Fruit fly (Drosophila melanogaster) whole organism, pupa: ENCODE measurements around the gene TwdlG.

Experiments used
- CG10348 ChIP-seq: fragments of 200-800 bp; sonication (Bioruptor generic); IDR thresholded peaks from 2 replicates; pipeline ENCODE4 v1.3.6; 2022; ENCODE audit warnings: missing biosample characterization, missing genetic modification characterization
- CG12605 ChIP-seq: fragments of 200-800 bp; sonication (Bioruptor generic); IDR thresholded peaks from 2 replicates; pipeline ENCODE4 v1.3.6; 2022; ENCODE audit warnings: missing biosample characterization, missing genetic modification characterization
- CG13204 ChIP-seq: fragments of 200-800 bp; sonication (Bioruptor generic); optimal IDR thresholded peaks from 2 replicates; lab custom pipeline; 2018; ENCODE audit warnings: missing biosample characterization, mild to moderate bottlenecking, missing genetic modification characterization, moderate library complexity
- CG14655 ChIP-seq: fragments of 200-800 bp; sonication (Bioruptor generic); optimal IDR thresholded peaks from 3 replicates; lab custom pipeline; 2017; ENCODE audit warnings: mild to moderate bottlenecking, missing biosample characterization, missing genetic modification reagents, missing genetic modification characterization
- CG15710 ChIP-seq: fragments of 200-800 bp; sonication (Bioruptor generic); optimal IDR thresholded peaks from 2 replicates; lab custom pipeline; 2018; ENCODE audit warnings: missing biosample characterization, mild to moderate bottlenecking, missing genetic modification characterization, moderate library complexity
- CG17806 ChIP-seq: fragments of 200-800 bp; sonication (Bioruptor generic); optimal IDR thresholded peaks from 2 replicates; lab custom pipeline; 2018; ENCODE audit warnings: missing biosample characterization, mild to moderate bottlenecking, missing genetic modification characterization, moderate library complexity
- CG32121 ChIP-seq: fragments of 200-800 bp; sonication (Bioruptor generic); IDR thresholded peaks from 2 replicates; pipeline ENCODE4 v1.3.6; 2022; ENCODE audit warnings: missing biosample characterization, missing genetic modification characterization
- CG34367 ChIP-seq: fragments of 200-800 bp; sonication (Bioruptor generic); optimal IDR thresholded peaks from 2 replicates; lab custom pipeline; 2018; ENCODE audit warnings: missing biosample characterization, mild to moderate bottlenecking, missing genetic modification characterization
- CG4496 ChIP-seq: fragments of 200-800 bp; sonication (Bioruptor generic); IDR thresholded peaks from 3 replicates; pipeline ENCODE4 v1.3.6; 2022; ENCODE audit warnings: missing biosample characterization, missing genetic modification characterization
- CG8159 ChIP-seq: fragments of 200-800 bp; sonication (Bioruptor generic); optimal IDR thresholded peaks from 3 replicates; lab custom pipeline; 2018; ENCODE audit warnings: missing biosample characterization, mild to moderate bottlenecking, missing genetic modification characterization, moderate library complexity
- CG8301 ChIP-seq: fragments of 200-800 bp; sonication (Bioruptor generic); optimal IDR thresholded peaks from 2 replicates; lab custom pipeline; 2018; ENCODE audit warnings: missing biosample characterization, mild to moderate bottlenecking, missing genetic modification characterization
- CG9948 ChIP-seq: fragments of 200-800 bp; sonication (Bioruptor generic); optimal IDR thresholded peaks from 2 replicates; lab custom pipeline; 2018; ENCODE audit warnings: missing biosample characterization, mild to moderate bottlenecking, missing genetic modification characterization, moderate library complexity
- D1 ChIP-seq: fragments of 200-800 bp; sonication (Bioruptor generic); optimal IDR thresholded peaks from 2 replicates; lab custom pipeline; 2018; ENCODE audit warnings: missing biosample characterization, mild to moderate bottlenecking, missing genetic modification characterization, moderate library complexity
- EcR ChIP-seq: fragments of 200-800 bp; sonication (Bioruptor generic); optimal IDR thresholded peaks from 3 replicates; lab custom pipeline; 2019; ENCODE audit warnings: missing biosample characterization, missing genetic modification characterization, mild to moderate bottlenecking, moderate library complexity, missing genetic modification reagents
- Ets98B ChIP-seq: fragments of 200-800 bp; sonication (Bioruptor generic); IDR thresholded peaks from 2 replicates; pipeline ENCODE4 v1.3.6; 2022; ENCODE audit warnings: missing biosample characterization, missing genetic modification characterization
- Pif1A ChIP-seq: fragments of 200-800 bp; sonication (Bioruptor generic); optimal IDR thresholded peaks from 3 replicates; lab custom pipeline; 2016; ENCODE audit warnings: missing biosample characterization, missing genetic modification characterization
- Pif1B ChIP-seq: fragments of 200-800 bp; sonication (Bioruptor generic); optimal IDR thresholded peaks from 3 replicates; lab custom pipeline; 2016; ENCODE audit warnings: missing biosample characterization, missing genetic modification characterization
- Snoo ChIP-seq: fragments of 200-800 bp; sonication (Bioruptor generic); optimal IDR thresholded peaks from 3 replicates; lab custom pipeline; 2017; ENCODE audit warnings: missing biosample characterization, mild to moderate bottlenecking, missing genetic modification characterization, inconsistent platforms
- fd96Ca ChIP-seq: fragments of 200-800 bp; sonication (Bioruptor generic); IDR thresholded peaks from 3 replicates; pipeline ENCODE4 v1.3.6; 2022; ENCODE audit warnings: missing biosample characterization, missing genetic modification characterization
- gl ChIP-seq: fragments of 200-800 bp; sonication (Bioruptor generic); optimal IDR thresholded peaks from 2 replicates; lab custom pipeline; 2018; ENCODE audit warnings: missing biosample characterization, mild to moderate bottlenecking, missing genetic modification characterization
- rn ChIP-seq: fragments of 200-800 bp; sonication (Bioruptor generic); IDR thresholded peaks from 2 replicates; pipeline ENCODE4 v1.3.6; 2022; ENCODE audit warnings: missing biosample characterization, missing genetic modification characterization

The TwdlG gene

DNA sequence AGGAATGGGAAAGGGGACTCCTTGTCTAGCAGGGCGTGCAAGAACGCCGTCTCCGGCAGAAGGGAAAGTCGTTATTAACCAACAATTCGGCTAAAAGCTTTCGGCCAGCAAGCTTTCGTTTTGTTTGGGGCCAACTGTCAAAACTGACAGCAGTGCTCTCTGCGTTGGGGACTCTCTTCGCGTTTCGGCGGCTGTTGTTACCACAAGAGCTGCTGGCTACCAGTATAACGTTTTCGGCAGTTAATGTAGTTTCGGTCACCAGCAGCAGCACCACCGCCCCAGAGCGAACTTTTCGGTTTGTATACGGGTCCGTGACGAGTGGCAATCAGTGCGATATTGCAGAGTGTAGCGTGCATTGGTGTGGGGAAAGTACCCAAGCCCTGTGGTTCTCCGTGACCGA is 28.9 kb upstream of the TwdlG start, which contains the start of gene cpx:
Gene cpx (plus strand): TSS at position 160 of the 400 bp plus-strand sequence.
- no peak for TF ChIP-seq CG34367 (tag; lab: Kevin White, UChicago)
- TF ChIP-seq fd96Ca (GFP tag; lab: Robert Waterston, UW), result no peak
- no peak for TF ChIP-seq Snoo (tag; lab: Kevin White, UChicago)
- no peak for TF ChIP-seq CG14655 (GFP tag; lab: Kevin White, UChicago)
- TF ChIP-seq Pif1B (GFP tag; lab: Kevin White, UChicago), result no peak
- no peak for TF ChIP-seq CG10348 (GFP tag; lab: Robert Waterston, UW)
- no peak for TF ChIP-seq Pif1A
- TF ChIP-seq CG12605 (GFP tag; lab: Robert Waterston, UW), result no peak
- no peak for TF ChIP-seq CG13204 (GFP tag; lab: Kevin White, UChicago)

DNA sequence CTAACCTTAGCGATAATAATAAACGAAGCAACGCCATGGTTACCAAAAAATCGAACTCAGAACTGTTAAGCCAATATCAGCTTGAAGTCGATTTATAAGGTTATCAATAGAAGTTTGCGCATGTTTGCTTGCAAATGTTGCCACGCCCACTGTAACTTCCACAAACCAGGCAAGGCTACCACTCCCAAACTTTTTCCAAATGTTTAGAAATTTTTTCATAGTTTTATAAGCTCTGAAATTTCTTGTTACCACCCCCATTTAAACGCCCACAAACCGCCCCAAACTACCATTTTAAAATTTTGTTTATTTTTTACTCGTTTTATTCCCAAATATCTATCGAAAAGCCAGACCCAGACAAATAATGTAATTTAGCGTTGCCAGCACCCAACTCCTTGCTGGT is 26.7 kb upstream of the TwdlG start, which contains the start of gene flip:
Gene flip (minus strand): TSS at position 101 of the 400 bp plus-strand sequence.
- TF ChIP-seq CG12605 (GFP tag; lab: Robert Waterston, UW), result no peak
- TF ChIP-seq CG14655 (GFP tag; lab: Kevin White, UChicago), result no peak
- TF ChIP-seq Ets98B (GFP tag; lab: Robert Waterston, UW), result no peak
- no peak for TF ChIP-seq CG8159 (tag; lab: Kevin White, UChicago)
- TF ChIP-seq CG8301 (tag; lab: Kevin White, UChicago), result no peak
- TF ChIP-seq rn (GFP tag; lab: Robert Waterston, UW), result no peak
- TF ChIP-seq Snoo (tag; lab: Kevin White, UChicago), result no peak
- no peak for TF ChIP-seq D1 (tag; lab: Kevin White, UChicago)
- TF ChIP-seq gl (tag; lab: Kevin White, UChicago), result no peak
- TF ChIP-seq CG34367 (tag; lab: Kevin White, UChicago), result no peak
- TF ChIP-seq CG17806, result no peak
- TF ChIP-seq, all 21 proteins: peak for 0

DNA sequence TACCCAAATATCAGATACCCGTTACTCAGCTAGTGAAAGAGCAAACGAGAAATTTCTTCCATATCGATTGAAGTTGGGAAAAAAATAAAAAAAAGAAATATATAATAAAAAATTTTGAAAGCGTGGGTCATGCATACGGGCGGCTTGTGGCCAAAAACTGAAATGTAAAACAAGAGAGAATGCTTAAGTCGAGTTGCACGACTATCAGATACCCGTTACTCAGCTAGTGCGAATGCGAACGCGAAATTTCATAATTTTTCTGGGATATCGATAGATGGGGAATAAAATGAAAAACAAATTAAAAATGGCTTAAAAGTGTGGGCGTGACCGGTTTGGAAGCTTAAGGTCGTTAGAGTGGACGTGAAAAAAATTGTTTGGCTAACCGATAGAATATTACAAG is 17.2 kb upstream of the TwdlG start:
- no peak for TF ChIP-seq CG14655 (GFP tag; lab: Kevin White, UChicago)
- TF ChIP-seq CG4496 (GFP tag; lab: Robert Waterston, UW), result no peak
- TF ChIP-seq CG8159 (tag; lab: Kevin White, UChicago), result no peak
- no peak for TF ChIP-seq CG17806
- no peak for TF ChIP-seq gl (tag; lab: Kevin White, UChicago)
- TF ChIP-seq CG8301 (tag; lab: Kevin White, UChicago), result no peak
- TF ChIP-seq EcR (GFP tag; lab: Kevin White, UChicago), result no peak
- no peak for TF ChIP-seq Pif1B (GFP tag; lab: Kevin White, UChicago)
- TF ChIP-seq Ets98B (GFP tag; lab: Robert Waterston, UW), result no peak
- no peak for TF ChIP-seq CG34367 (tag; lab: Kevin White, UChicago)

DNA sequence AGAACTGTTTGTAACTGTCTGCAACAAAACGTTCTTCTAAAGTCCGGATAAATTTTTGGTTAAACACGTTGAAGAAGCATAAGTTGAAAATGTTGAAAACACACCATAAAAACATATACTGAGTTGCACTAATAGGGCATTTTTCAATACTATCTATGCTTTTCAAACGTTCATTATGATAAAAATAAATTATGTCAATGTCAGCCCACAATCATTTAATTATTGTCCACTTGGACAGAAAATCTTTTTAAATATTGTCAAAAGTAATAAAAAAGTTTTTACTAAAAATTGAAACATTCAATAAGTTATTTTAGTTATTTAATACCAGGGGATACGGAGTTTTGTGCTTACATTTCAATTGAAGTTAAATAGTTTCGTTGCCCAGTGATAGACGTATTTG is 15.3 kb upstream of the TwdlG start, which contains the start of gene CG1092:
Gene CG1092 (plus strand): TSS at position 301 of the 400 bp plus-strand sequence.
- TF ChIP-seq CG14655 (GFP tag; lab: Kevin White, UChicago) (no peak), D1 (tag; lab: Kevin White, UChicago) (no peak), CG17806 (no peak), CG15710 (no peak), Snoo (tag; lab: Kevin White, UChicago) (no peak), CG32121 (GFP tag; lab: Robert Waterston, UW) (no peak), CG9948 (tag; lab: Kevin White, UChicago) (no peak), EcR (GFP tag; lab: Kevin White, UChicago) (no peak), Pif1A (no peak), CG10348 (GFP tag; lab: Robert Waterston, UW) (no peak)

DNA sequence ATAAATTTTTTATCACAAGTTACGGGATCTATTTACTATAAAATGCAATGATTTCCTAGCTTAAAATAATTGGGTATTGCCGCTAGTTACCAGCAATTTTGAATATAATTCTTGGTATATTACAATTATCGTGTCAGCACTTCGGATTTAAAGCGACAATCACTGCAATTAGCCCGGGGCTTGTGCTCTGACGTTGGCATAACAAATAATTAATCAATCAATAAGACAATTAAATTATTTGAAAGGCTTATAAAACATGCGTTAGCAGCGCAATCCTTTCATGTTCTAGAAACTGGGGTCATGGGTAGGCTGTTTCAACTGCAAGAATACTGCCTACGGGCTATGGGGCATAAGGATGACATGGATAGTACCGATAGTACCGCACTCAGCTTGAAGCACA is 5.5 kb upstream of the TwdlG start, which contains the start of gene Or82a:
Gene Or82a (plus strand): TSS at position 301 of the 400 bp plus-strand sequence.
- no peak for TF ChIP-seq EcR (GFP tag; lab: Kevin White, UChicago)

DNA sequence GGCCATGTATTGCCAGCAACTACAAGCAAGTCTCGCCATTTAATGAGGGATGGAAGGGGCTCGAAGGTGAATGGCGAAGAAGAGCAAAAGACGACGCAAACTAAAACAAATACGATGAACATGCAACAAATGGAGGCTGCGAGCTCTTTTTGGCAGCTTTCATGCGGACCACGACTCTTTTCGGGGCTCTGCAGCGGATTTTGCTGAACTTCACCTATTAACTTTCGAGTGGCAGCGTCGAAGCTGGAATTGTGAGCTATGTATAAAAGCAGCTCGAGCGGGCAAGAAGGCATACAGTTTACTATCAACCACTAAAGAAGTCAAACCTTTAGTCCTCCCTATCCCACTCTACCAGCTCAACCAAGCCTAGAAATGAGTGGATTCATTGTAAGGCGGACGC is 3.3 kb upstream of the TwdlG start, which contains the start of gene TwdlV:
Gene TwdlV (plus strand): TSS at position 301 of the 400 bp plus-strand sequence.
- TF ChIP-seq EcR (GFP tag; lab: Kevin White, UChicago) (no peak), CG13204 (GFP tag; lab: Kevin White, UChicago) (no peak), gl (tag; lab: Kevin White, UChicago) (no peak), Ets98B (GFP tag; lab: Robert Waterston, UW) (no peak), CG34367 (tag; lab: Kevin White, UChicago) (no peak), CG32121 (GFP tag; lab: Robert Waterston, UW) (no peak), rn (GFP tag; lab: Robert Waterston, UW) (no peak), D1 (tag; lab: Kevin White, UChicago) (no peak), CG4496 (GFP tag; lab: Robert Waterston, UW) (no peak)

DNA sequence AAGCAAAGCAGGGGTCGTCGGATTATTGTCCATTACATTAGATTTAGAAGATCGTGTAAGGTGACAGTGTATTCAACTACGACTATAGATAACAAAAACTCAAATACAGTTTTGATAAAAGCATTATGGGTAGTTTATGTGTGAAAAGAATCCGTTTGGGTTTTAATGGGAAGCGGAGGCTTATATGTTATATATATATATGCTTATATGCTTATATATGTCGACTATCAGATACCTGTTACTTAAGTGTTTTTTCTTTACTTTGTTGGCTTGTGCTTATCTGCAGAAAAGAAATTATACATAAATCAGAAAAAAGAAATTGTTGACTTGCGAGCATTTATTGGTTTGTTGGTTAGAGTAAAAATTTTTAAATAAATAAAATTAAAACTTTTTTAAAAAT is 1.8 kb upstream of the TwdlG start, which contains the start of gene CG14644:
Gene CG14644 (minus strand): TSS at position 101 of the 400 bp plus-strand sequence.
- no peak for TF ChIP-seq CG8301 (tag; lab: Kevin White, UChicago)
- no peak for TF ChIP-seq CG8159 (tag; lab: Kevin White, UChicago)
- TF ChIP-seq CG15710, result no peak
- TF ChIP-seq CG9948 (tag; lab: Kevin White, UChicago), result no peak
- no peak for TF ChIP-seq CG34367 (tag; lab: Kevin White, UChicago)
- no peak for TF ChIP-seq CG17806
- no peak for TF ChIP-seq CG13204 (GFP tag; lab: Kevin White, UChicago)
- TF ChIP-seq CG10348 (GFP tag; lab: Robert Waterston, UW), result no peak
- no peak for TF ChIP-seq CG32121 (GFP tag; lab: Robert Waterston, UW)
